Fruit fly (Drosophila melanogaster): ENCODE measurements around the gene MED19.

MED19 gene

DNA sequence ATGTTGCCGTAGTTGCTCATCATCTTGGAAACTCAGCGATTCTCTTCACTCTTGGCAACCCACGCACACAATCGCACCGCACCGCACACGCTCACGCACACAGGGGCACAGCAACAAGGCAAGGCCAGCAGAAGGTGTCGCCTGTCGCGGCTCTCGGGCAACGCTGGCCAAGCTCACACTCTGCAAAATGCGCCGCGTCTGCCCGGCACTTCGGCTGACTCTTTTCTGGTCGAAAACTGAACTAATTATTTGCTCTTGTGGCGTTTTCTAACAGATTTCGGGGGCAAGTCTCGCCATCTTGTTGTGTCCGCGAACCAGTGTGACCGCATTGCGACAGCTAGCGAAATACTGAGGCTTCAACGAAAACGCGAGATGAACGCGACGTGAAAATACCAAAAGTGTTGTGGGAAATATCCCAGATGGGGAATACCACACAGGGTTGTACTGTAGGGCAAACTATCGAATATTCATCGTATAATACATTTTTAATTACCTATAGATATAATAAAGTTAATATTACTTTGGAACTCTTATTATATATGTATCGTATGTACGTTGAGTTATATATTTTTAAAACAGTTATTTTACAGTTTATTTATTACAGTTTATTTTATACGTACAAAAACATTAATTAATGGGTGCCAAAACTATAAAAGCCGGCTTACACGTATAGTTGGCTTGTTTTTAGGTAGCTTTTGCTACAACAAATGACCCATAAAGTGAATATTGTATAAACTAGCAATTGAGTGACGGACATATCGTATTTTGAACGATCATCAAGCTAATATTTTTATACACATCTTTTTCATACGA lies at the start of gene MED19, which contains the start of gene CG7430:
TSS of gene MED19 (minus strand) at position 333 of the 813 bp plus-strand sequence.
TSS of gene CG7430 (plus strand) at position 748 of the 813 bp plus-strand sequence.
- TF ChIP-seq HLH106 (tag; optimal IDR thresholded peaks at IDR 0.05) = peak; percentile 2
- no peak for TF ChIP-seq Jra (GFP tag; optimal IDR thresholded peaks at IDR 0.05)
- TF ChIP-seq CrebA (GFP tag; optimal IDR thresholded peaks at IDR 0.05; ENCODE audit: borderline replicate concordance) = no peak
- TF ChIP-seq Hr83 (GFP tag; optimal IDR thresholded peaks at IDR 0.05; ENCODE audit: poor library complexity, severe bottlenecking) = peak; percentile 34
- TF ChIP-seq rgr (GFP tag; optimal IDR thresholded peaks at IDR 0.05) = peak; percentile 32
- no peak for TF ChIP-seq Rel (GFP tag; optimal IDR thresholded peaks at IDR 0.05)
- peak; percentile 68 for TF ChIP-seq Rel (tag; optimal IDR thresholded peaks at IDR 0.05)
- TF ChIP-seq h (GFP tag; optimal IDR thresholded peaks at IDR 0.05) = peak; percentile 47
- TF ChIP-seq usp (GFP tag; optimal IDR thresholded peaks at IDR 0.05) = no peak
- TF ChIP-seq dmrt93B (GFP tag; optimal IDR thresholded peaks at IDR 0.05) = peak; percentile 44
- TF ChIP-seq dl (GFP tag; optimal IDR thresholded peaks at IDR 0.05; ENCODE audit: insufficient read depth in 1 of 2, partially characterized antibody in 2 of 2) = no peak
- TF ChIP-seq Abd-B (GFP tag; optimal IDR thresholded peaks at IDR 0.05) = no peak
- TF ChIP-seq Dfd (GFP tag; optimal IDR thresholded peaks at IDR 0.05) = no peak
- no peak for TF ChIP-seq foxo (GFP tag; optimal IDR thresholded peaks at IDR 0.05)
- TF ChIP-seq Sp1 (GFP tag; optimal IDR thresholded peaks at IDR 0.05) = peak; percentile 52
- peak; percentile 11 for TF ChIP-seq woc (GFP tag; optimal IDR thresholded peaks at IDR 0.05)
- no peak for TF ChIP-seq Hr78 (GFP tag; optimal IDR thresholded peaks at IDR 0.05)
- peak; percentile 48 for TF ChIP-seq lola (GFP tag; optimal IDR thresholded peaks at IDR 0.05)
- no peak for TF ChIP-seq br (GFP tag; optimal IDR thresholded peaks at IDR 0.05)

- TF ChIP-seq dl (GFP tag; optimal IDR thresholded peaks at IDR 0.05; ENCODE audit: insufficient read depth in 1 of 2, partially characterized antibody in 2 of 2) (peak in 1 of 2 experiments; percentile 10), Vsx2 (GFP tag; optimal IDR thresholded peaks at IDR 0.05; ENCODE audit: partially characterized antibody) (peak; percentile 59), Dif (GFP tag; optimal IDR thresholded peaks at IDR 0.05; ENCODE audit: partially characterized antibody) (peak; percentile 30), CrebA (GFP tag; optimal IDR thresholded peaks at IDR 0.05; ENCODE audit: borderline replicate concordance) (no peak), CG9705 (GFP tag; optimal IDR thresholded peaks at IDR 0.05) (no peak), psq (GFP tag; optimal IDR thresholded peaks at IDR 0.05) (peak; percentile 56)
These were observed 49.5 kb upstream of the MED19 start, which contains the start of gene Tsp74F for dm6 chr3L:17895815-17896275. TSS of gene Tsp74F (minus strand) at chr3L:17895862.

DNA sequence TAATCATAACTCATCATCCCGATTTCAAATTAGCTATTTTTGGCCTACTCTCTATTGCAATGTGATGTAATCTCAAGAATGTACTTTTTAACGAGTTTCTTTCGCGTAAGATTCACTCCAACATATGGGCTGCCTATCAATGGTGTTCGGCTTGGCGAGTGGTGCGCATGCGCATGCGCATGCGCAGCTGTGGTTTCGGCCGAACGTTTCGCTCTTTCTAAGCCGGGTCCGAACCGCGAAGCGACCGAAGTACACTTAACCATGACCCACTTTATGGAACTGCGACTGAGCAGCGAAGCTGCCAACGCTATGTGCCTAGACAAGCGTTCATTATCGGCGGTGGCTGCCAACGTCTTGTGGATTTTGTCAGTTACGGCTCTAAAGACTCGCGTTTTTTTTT lies 47.4 kb upstream of the MED19 start:
- TF ChIP-seq psq (GFP tag; optimal IDR thresholded peaks at IDR 0.05) (no peak), dsf (GFP tag; optimal IDR thresholded peaks at IDR 0.05; ENCODE audit: borderline replicate concordance) (no peak), tai (GFP tag; optimal IDR thresholded peaks at IDR 0.05) (no peak), h (GFP tag; optimal IDR thresholded peaks at IDR 0.05) (no peak), Dif (GFP tag; optimal IDR thresholded peaks at IDR 0.05; ENCODE audit: partially characterized antibody) (no peak), OdsH (GFP tag; optimal IDR thresholded peaks at IDR 0.05) (no peak), jim (GFP tag; optimal IDR thresholded peaks at IDR 0.05) (no peak), Vsx2 (GFP tag; optimal IDR thresholded peaks at IDR 0.05; ENCODE audit: partially characterized antibody) (peak; percentile 15)

- TF ChIP-seq Hnf4 (GFP tag; optimal IDR thresholded peaks at IDR 0.05) (no peak), Dif (GFP tag; optimal IDR thresholded peaks at IDR 0.05; ENCODE audit: partially characterized antibody) (no peak), psq (GFP tag; optimal IDR thresholded peaks at IDR 0.05) (no peak), HLH106 (tag; optimal IDR thresholded peaks at IDR 0.05) (no peak)
These were observed 41.1 kb upstream of the MED19 start, which contains the start of gene CG7402 for dm6 chr3L:17887393-17887792. TSS of gene CG7402 (plus strand) at chr3L:17887705.

- TF ChIP-seq usp (GFP tag; optimal IDR thresholded peaks at IDR 0.05) (no peak), sv (GFP tag; optimal IDR thresholded peaks at IDR 0.05) (no peak), N (GFP tag; optimal IDR thresholded peaks at IDR 0.05) (no peak), pan (optimal IDR thresholded peaks at IDR 0.05) (no peak), CG9705 (GFP tag; optimal IDR thresholded peaks at IDR 0.05) (no peak), CrebA (GFP tag; optimal IDR thresholded peaks at IDR 0.05; ENCODE audit: borderline replicate concordance) (no peak), dsf (GFP tag; optimal IDR thresholded peaks at IDR 0.05; ENCODE audit: borderline replicate concordance) (no peak), Mio (GFP tag; optimal IDR thresholded peaks at IDR 0.05) (no peak), Abd-B (GFP tag; optimal IDR thresholded peaks at IDR 0.05) (no peak), fru (GFP tag; optimal IDR thresholded peaks at IDR 0.05) (no peak), Sp1 (GFP tag; optimal IDR thresholded peaks at IDR 0.05) (no peak), Hnf4 (GFP tag; optimal IDR thresholded peaks at IDR 0.05) (no peak), Dfd (GFP tag; optimal IDR thresholded peaks at IDR 0.05) (no peak), Rel (GFP tag; optimal IDR thresholded peaks at IDR 0.05) (no peak), Rel (tag; optimal IDR thresholded peaks at IDR 0.05) (no peak), brk (GFP tag; optimal IDR thresholded peaks at IDR 0.05) (no peak)
These were observed 40.2 kb upstream of the MED19 start, which contains the start of gene CG16775 for dm6 chr3L:17886545-17886944. TSS of gene CG16775 (minus strand) at chr3L:17886645.

All from whole organism, wandering third instar larva.